Fruit fly (Drosophila melanogaster) whole organism, embryonic: ENCODE results near the gene Sec23.
A peak's percentile ranks its signal among the peaks of the same experiment; 100 is the strongest.

Experiments
- C15 ChIP-seq: fragments of 200-800 bp; sonication (Bioruptor generic); IDR thresholded peaks from 3 replicates; pipeline ENCODE4 v1.3.6; 2022; ENCODE audit warnings: missing biosample characterization, missing genetic modification characterization
- CG10321 ChIP-seq: fragments of 200-800 bp; sonication (Bioruptor generic); IDR thresholded peaks from 2 replicates; pipeline ENCODE4 v1.3.6; 2022; ENCODE audit warnings: missing biosample characterization, missing genetic modification characterization
- CG12236 ChIP-seq: fragments of 200-800 bp; sonication (Bioruptor generic); optimal IDR thresholded peaks from 2 replicates; lab custom pipeline; 2016; ENCODE audit warnings: missing biosample characterization, missing genetic modification characterization
- CG12769 ChIP-seq: fragments of 200-800 bp; sonication (Bioruptor generic); optimal IDR thresholded peaks from 2 replicates; lab custom pipeline; 2019; ENCODE audit warnings: missing biosample characterization, mild to moderate bottlenecking, missing genetic modification characterization, moderate library complexity
- CG13775 ChIP-seq: fragments of 200-800 bp; sonication (Bioruptor generic); optimal IDR thresholded peaks from 3 replicates; lab custom pipeline; 2017; ENCODE audit warnings: missing biosample characterization, mild to moderate bottlenecking, missing genetic modification characterization
- CG14050 ChIP-seq: fragments of 200-800 bp; sonication (Bioruptor generic); IDR thresholded peaks from 3 replicates; pipeline ENCODE4 v1.3.6; 2022; ENCODE audit warnings: missing biosample characterization, missing genetic modification characterization
- CG14667 ChIP-seq: fragments of 200-800 bp; sonication (Bioruptor generic); IDR thresholded peaks from 2 replicates; pipeline ENCODE4 v1.3.6; 2022; ENCODE audit warnings: missing biosample characterization, missing genetic modification characterization
- CG14710 ChIP-seq: fragments of 200-800 bp; sonication (Bioruptor generic); optimal IDR thresholded peaks from 3 replicates; lab custom pipeline; 2019; ENCODE audit warnings: missing biosample characterization, mild to moderate bottlenecking, missing genetic modification characterization, moderate library complexity
- CG18476 ChIP-seq: fragments of 200-800 bp; sonication (Bioruptor generic); optimal IDR thresholded peaks from 2 replicates; lab custom pipeline; 2016; ENCODE audit warnings: missing biosample characterization, mild to moderate bottlenecking, missing genetic modification characterization
- CG18619 ChIP-seq: fragments of 200-800 bp; sonication (Bioruptor generic); optimal IDR thresholded peaks from 3 replicates; lab custom pipeline; 2017; ENCODE audit warnings: missing biosample characterization, mild to moderate bottlenecking, missing genetic modification characterization
- CG2889 ChIP-seq: fragments of 200-800 bp; sonication (Bioruptor generic); IDR thresholded peaks from 3 replicates; pipeline ENCODE4 v1.3.6; 2022; ENCODE audit warnings: missing biosample characterization, missing genetic modification characterization
- CG3163 ChIP-seq: fragments of 200-800 bp; sonication (Bioruptor generic); optimal IDR thresholded peaks from 3 replicates; lab custom pipeline; 2016; ENCODE audit warnings: missing biosample characterization, missing genetic modification characterization
- CG4282 ChIP-seq: fragments of 200-800 bp; sonication (Bioruptor generic); optimal IDR thresholded peaks from 2 replicates; lab custom pipeline; 2016; ENCODE audit warnings: missing biosample characterization, missing genetic modification characterization
- CG4854 ChIP-seq: fragments of 200-800 bp; sonication (Bioruptor generic); optimal IDR thresholded peaks from 2 replicates; lab custom pipeline; 2016; ENCODE audit warnings: missing biosample characterization, missing genetic modification characterization, inconsistent platforms
- CG6254 ChIP-seq: fragments of 200-800 bp; sonication (Bioruptor generic); optimal IDR thresholded peaks from 3 replicates; lab custom pipeline; 2017; ENCODE audit warnings: mild to moderate bottlenecking, missing biosample characterization, missing genetic modification reagents, missing genetic modification characterization
- CG6689 ChIP-seq: fragments of 200-800 bp; sonication (Bioruptor generic); IDR thresholded peaks from 2 replicates; pipeline ENCODE4 v1.3.6; 2022; ENCODE audit warnings: missing biosample characterization, missing genetic modification characterization
- CG8359 ChIP-seq: fragments of 200-800 bp; sonication (Bioruptor generic); optimal IDR thresholded peaks from 2 replicates; lab custom pipeline; 2017; ENCODE audit warnings: missing biosample characterization, mild to moderate bottlenecking, missing genetic modification characterization, borderline replicate concordance
- CG9727 ChIP-seq: fragments of 200-800 bp; sonication (Bioruptor generic); optimal IDR thresholded peaks from 3 replicates; lab custom pipeline; 2017; ENCODE audit warnings: missing biosample characterization, mild to moderate bottlenecking, missing genetic modification characterization
- Chrac-16 ChIP-seq: fragments of 200-800 bp; sonication (Bioruptor generic); optimal IDR thresholded peaks from 3 replicates; lab custom pipeline; 2016; ENCODE audit warnings: missing biosample characterization, missing genetic modification characterization
- Dfd ChIP-seq, 2 experiments: fragments of >200 bp; optimal IDR thresholded peaks; 2 replicates each; lab custom pipeline; 2017; ENCODE audit warnings: missing biosample characterization in 2 of 2, missing genetic modification characterization in 2 of 2
- Doc2 ChIP-seq: fragments of 200-800 bp; sonication (Bioruptor generic); IDR thresholded peaks from 2 replicates; pipeline ENCODE4 v1.3.6; 2022; ENCODE audit warnings: missing biosample characterization, missing genetic modification characterization
- Gug ChIP-seq: fragments of 200-800 bp; sonication (Bioruptor generic); IDR thresholded peaks from 4 replicates; pipeline ENCODE4 v1.3.6; 2022; ENCODE audit warnings: missing biosample characterization, missing genetic modification characterization
- HmgD ChIP-seq: fragments of 200-800 bp; sonication (Bioruptor generic); optimal IDR thresholded peaks from 3 replicates; lab custom pipeline; 2016; ENCODE audit warnings: missing biosample characterization, missing genetic modification characterization
- Opbp ChIP-seq: fragments of 200-800 bp; sonication (Bioruptor generic); IDR thresholded peaks from 3 replicates; pipeline ENCODE4 v1.3.6; 2022; ENCODE audit warnings: missing biosample characterization, missing genetic modification characterization; ENCODE audit not compliant: partially characterized antibody
- Ravus ChIP-seq: fragments of 200-800 bp; sonication (Bioruptor generic); IDR thresholded peaks from 2 replicates; pipeline ENCODE4 v1.3.6; 2022; ENCODE audit warnings: missing biosample characterization, missing genetic modification characterization
- Scr ChIP-seq: fragments of 200-800 bp; sonication (Bioruptor generic); IDR thresholded peaks from 2 replicates; pipeline ENCODE4 v1.3.6; 2022; ENCODE audit warnings: missing biosample characterization, missing genetic modification characterization; ENCODE audit not compliant: partially characterized antibody
- abd-A ChIP-seq: fragments of 200-800 bp; sonication (Bioruptor generic); optimal IDR thresholded peaks from 3 replicates; lab custom pipeline; 2019; ENCODE audit warnings: missing biosample characterization, mild to moderate bottlenecking, missing genetic modification characterization, moderate library complexity
- ac ChIP-seq: fragments of 200-800 bp; sonication (Bioruptor generic); optimal IDR thresholded peaks from 3 replicates; lab custom pipeline; 2017; ENCODE audit warnings: missing biosample characterization, mild to moderate bottlenecking, missing genetic modification characterization
- amos ChIP-seq: fragments of 200-800 bp; sonication (Bioruptor generic); IDR thresholded peaks from 2 replicates; pipeline ENCODE4 v1.3.6; 2022; ENCODE audit warnings: missing biosample characterization, missing genetic modification characterization; ENCODE audit not compliant: partially characterized antibody
- cas ChIP-seq: fragments of 200-800 bp; sonication (Bioruptor generic); IDR thresholded peaks from 2 replicates; pipeline ENCODE4 v1.3.6; 2022; ENCODE audit warnings: missing biosample characterization, missing genetic modification characterization
- chm ChIP-seq: fragments of 200-800 bp; sonication (Bioruptor generic); IDR thresholded peaks from 2 replicates; pipeline ENCODE4 v1.3.6; 2022; ENCODE audit warnings: missing biosample characterization, missing genetic modification characterization
- crc ChIP-seq: fragments of 200-800 bp; sonication (Bioruptor generic); optimal IDR thresholded peaks from 2 replicates; lab custom pipeline; 2016; ENCODE audit warnings: missing biosample characterization, missing genetic modification characterization
- cwo ChIP-seq: fragments of 200-800 bp; sonication (Bioruptor generic); optimal IDR thresholded peaks from 3 replicates; lab custom pipeline; 2017; ENCODE audit warnings: missing biosample characterization, missing genetic modification characterization, mild to moderate bottlenecking, moderate library complexity, missing genetic modification reagents
- dmrt99B ChIP-seq: fragments of 200-800 bp; sonication (Bioruptor generic); optimal IDR thresholded peaks from 2 replicates; lab custom pipeline; 2018; ENCODE audit warnings: missing biosample characterization, mild to moderate bottlenecking, missing genetic modification characterization, moderate library complexity
- gem ChIP-seq: fragments of 200-800 bp; sonication (Bioruptor generic); optimal IDR thresholded peaks from 2 replicates; lab custom pipeline; 2019; ENCODE audit warnings: missing biosample characterization, mild to moderate bottlenecking, missing genetic modification characterization, moderate library complexity
- gsb-n ChIP-seq: fragments of 200-800 bp; sonication (Bioruptor generic); optimal IDR thresholded peaks from 3 replicates; lab custom pipeline; 2018; ENCODE audit warnings: missing biosample characterization, mild to moderate bottlenecking, missing genetic modification characterization
- lmd ChIP-seq: fragments of 200-800 bp; sonication (Bioruptor generic); IDR thresholded peaks from 2 replicates; pipeline ENCODE4 v1.3.6; 2022; ENCODE audit warnings: missing biosample characterization, missing genetic modification characterization
- lov ChIP-seq, 2 experiments: fragments of 200-800 bp in 1 of 2; fragments of >200 bp in 1 of 2; sonication (Bioruptor generic) in 1 of 2; IDR thresholded peaks in 1 of 2; optimal IDR thresholded peaks in 1 of 2; 2 replicates in 1 of 2; 3 replicates in 1 of 2; pipeline versions ENCODE4 v1.3.6 to Lab custom; 2017 to 2022; ENCODE audit warnings: missing biosample characterization in 1 of 2, missing genetic modification characterization in 1 of 2
- mirr ChIP-seq: fragments of 200-800 bp; sonication (Bioruptor generic); optimal IDR thresholded peaks from 3 replicates; lab custom pipeline; 2018; ENCODE audit warnings: missing biosample characterization, mild to moderate bottlenecking, missing genetic modification characterization
- peb ChIP-seq: fragments of 200-800 bp; sonication (Bioruptor generic); IDR thresholded peaks from 2 replicates; pipeline ENCODE4 v1.3.6; 2022; ENCODE audit warnings: missing biosample characterization, missing genetic modification characterization
- pita ChIP-seq: fragments of 200-800 bp; sonication (Bioruptor generic); optimal IDR thresholded peaks from 2 replicates; lab custom pipeline; 2017; ENCODE audit warnings: missing biosample characterization, mild to moderate bottlenecking, missing genetic modification characterization
- pum ChIP-seq: fragments of 200-800 bp; sonication (Bioruptor generic); optimal IDR thresholded peaks from 2 replicates; lab custom pipeline; 2016; ENCODE audit warnings: missing biosample characterization, missing genetic modification characterization
- ranshi ChIP-seq: fragments of 200-800 bp; sonication (Bioruptor generic); IDR thresholded peaks from 2 replicates; pipeline ENCODE4 v1.3.6; 2022; ENCODE audit warnings: missing biosample characterization, missing genetic modification characterization
- row ChIP-seq: fragments of 200-800 bp; sonication (Bioruptor generic); IDR thresholded peaks from 3 replicates; pipeline ENCODE4 v1.3.6; 2022; ENCODE audit warnings: missing biosample characterization, missing genetic modification characterization
- schlank ChIP-seq: fragments of 200-800 bp; sonication (Bioruptor generic); optimal IDR thresholded peaks from 2 replicates; lab custom pipeline; 2018; ENCODE audit warnings: missing biosample characterization, mild to moderate bottlenecking, missing genetic modification characterization
- stwl ChIP-seq: fragments of 200-800 bp; sonication (Bioruptor generic); optimal IDR thresholded peaks from 3 replicates; lab custom pipeline; 2018; ENCODE audit warnings: missing biosample characterization, mild to moderate bottlenecking, missing genetic modification characterization, moderate library complexity
- tgo ChIP-seq: fragments of 200-800 bp; sonication (Bioruptor generic); IDR thresholded peaks from 3 replicates; pipeline ENCODE4 v1.3.6; 2022; ENCODE audit warnings: missing biosample characterization, missing genetic modification characterization
- trh ChIP-seq: fragments of 200-800 bp; sonication (Bioruptor generic); optimal IDR thresholded peaks from 2 replicates; lab custom pipeline; 2016; ENCODE audit warnings: missing biosample characterization, missing genetic modification characterization
- zf30C ChIP-seq: fragments of 200-800 bp; sonication (Bioruptor generic); optimal IDR thresholded peaks from 3 replicates; lab custom pipeline; 2018; ENCODE audit warnings: missing biosample characterization, mild to moderate bottlenecking, missing genetic modification characterization

The Sec23 gene

dm6 chr3R:5624115-5624878 lies 24.6 kb upstream of the Sec23 start, which contains the start of the genes Dph4, Spec2 and RpL13A (continued):
- TF ChIP-seq crc, result peak; percentile 90
- TF ChIP-seq tgo, result no peak
- TF ChIP-seq cwo (GFP tag; lab: Kevin White, UChicago), result peak; percentile 5
- peak; percentile 59 for TF ChIP-seq zf30C (GFP tag; lab: Kevin White, UChicago)
- no peak for TF ChIP-seq cas (GFP tag; lab: Robert Waterston, UW)
- TF ChIP-seq CG14710 (tag; lab: Kevin White, UChicago), result peak; percentile 95
- peak; percentile 97 for TF ChIP-seq CG13775 (GFP tag; lab: Kevin White, UChicago)
- no peak for TF ChIP-seq CG6689 (GFP tag; lab: Robert Waterston, UW)
- no peak for TF ChIP-seq chm (GFP tag; lab: Robert Waterston, UW)
- peak; percentile 75 for TF ChIP-seq stwl (tag; lab: Kevin White, UChicago)
- peak; percentile 69 for TF ChIP-seq pum (GFP tag; lab: Kevin White, UChicago)
- no peak for TF ChIP-seq C15
- no peak for TF ChIP-seq CG14667 (GFP tag; lab: Robert Waterston, UW)
- no peak for TF ChIP-seq Dfd (GFP tag; optimal IDR thresholded peaks at IDR 0.05; lab: Kevin White, UChicago)
- peak; percentile 57 for TF ChIP-seq Chrac-16 (GFP tag; lab: Kevin White, UChicago)
- no peak for TF ChIP-seq CG2889
- TF ChIP-seq abd-A (tag; lab: Kevin White, UChicago), result no peak
- TF ChIP-seq mirr, result peak; percentile 98
- TF ChIP-seq pita (GFP tag; lab: Kevin White, UChicago), result peak; percentile 87
- TF ChIP-seq lov (optimal IDR thresholded peaks at IDR 0.05; lab: Kevin White, UChicago), result no peak
- TF ChIP-seq lov (GFP tag; IDR thresholded peaks at IDR 0.05; lab: Robert Waterston, UW), result no peak
- peak; percentile 95 for TF ChIP-seq schlank (tag; lab: Kevin White, UChicago)
- no peak for TF ChIP-seq peb
- TF ChIP-seq lmd (GFP tag; lab: Robert Waterston, UW), result no peak
- TF ChIP-seq Scr, result no peak
- peak; percentile 89 for TF ChIP-seq CG4854
- TF ChIP-seq dmrt99B (tag; lab: Kevin White, UChicago), result no peak
- peak; percentile 86 for TF ChIP-seq CG4282
- peak; percentile 85 for TF ChIP-seq gsb-n
- peak; percentile 94 for TF ChIP-seq CG12236 (GFP tag; lab: Kevin White, UChicago)
- TF ChIP-seq Doc2 (GFP tag; lab: Robert Waterston, UW), result no peak
- peak; percentile 90 for TF ChIP-seq ac (GFP tag; lab: Kevin White, UChicago)
- TF ChIP-seq Gug (GFP tag; lab: Robert Waterston, UW), result no peak
- no peak for TF ChIP-seq CG10321 (GFP tag; lab: Robert Waterston, UW)
- peak; percentile 72 for TF ChIP-seq gem (tag; lab: Kevin White, UChicago)
- peak; percentile 74 for TF ChIP-seq CG18476 (GFP tag; lab: Kevin White, UChicago)
- TF ChIP-seq HmgD (GFP tag; lab: Kevin White, UChicago), result peak; percentile 86
- peak; percentile 69 for TF ChIP-seq trh (GFP tag; lab: Kevin White, UChicago)
- TF ChIP-seq CG9727, result peak; percentile 97
- no peak for TF ChIP-seq amos (GFP tag; lab: Robert Waterston, UW)
- no peak for TF ChIP-seq row
- TF ChIP-seq CG6254 (GFP tag; lab: Kevin White, UChicago), result peak; percentile 77
- TF ChIP-seq ranshi (GFP tag; lab: Robert Waterston, UW), result no peak
- no peak for TF ChIP-seq Ravus (GFP tag; lab: Robert Waterston, UW)
- peak; percentile 84 for TF ChIP-seq CG3163 (GFP tag; lab: Kevin White, UChicago)
- peak; percentile 96 for TF ChIP-seq CG18619 (GFP tag; lab: Kevin White, UChicago)
- no peak for TF ChIP-seq CG14050 (GFP tag; lab: Robert Waterston, UW)
- peak; percentile 83 for TF ChIP-seq CG12769 (tag; lab: Kevin White, UChicago)
- TF ChIP-seq Opbp (GFP tag; lab: Robert Waterston, UW), result no peak
- peak; percentile 85 for TF ChIP-seq CG8359
